Fruit fly (Drosophila melanogaster): ENCODE data around the gene CG31683.

DNA sequence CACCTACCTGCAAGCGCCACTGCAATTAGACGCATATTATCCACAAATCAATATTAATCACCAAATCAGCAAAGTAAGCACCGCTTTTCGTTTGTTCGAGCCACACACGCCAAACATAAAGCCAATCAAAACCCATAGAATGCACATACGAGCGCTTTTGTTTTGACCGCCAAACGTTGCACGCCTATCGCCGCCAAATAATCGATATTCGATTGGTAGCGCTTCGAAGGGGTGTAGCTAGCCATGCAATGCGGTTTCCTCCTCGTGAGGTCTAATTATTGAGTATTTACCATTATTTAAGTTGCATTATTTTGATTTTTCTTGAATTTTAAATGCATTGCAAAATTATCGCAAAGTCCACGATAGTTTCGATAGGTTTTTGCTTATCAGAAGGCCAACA, 22.4 kb downstream of the CG31683 start:
- TF ChIP-seq CTCF (optimal IDR thresholded peaks at IDR 0.05) (no peak), CG8478 (optimal IDR thresholded peaks at IDR 0.05) (no peak)

All from S2 (cell line).